Fruit fly (Drosophila melanogaster) whole organism, wandering third instar larva: Measurements from ENCODE around the gene CG12590.

ENCODE experiments used
- CG9705 ChIP-seq: fragments of 200-800 bp; sonication (Bioruptor generic); optimal IDR thresholded peaks from 2 replicates; lab custom pipeline; 2018; ENCODE audit warnings: missing biosample characterization, mild to moderate bottlenecking, missing genetic modification characterization
- Hnf4 ChIP-seq: fragments of 200-800 bp; sonication (Bioruptor generic); optimal IDR thresholded peaks from 2 replicates; lab custom pipeline; 2016; ENCODE audit warnings: missing biosample characterization, mild to moderate bottlenecking, missing genetic modification characterization
- Jra ChIP-seq: sonication (Bioruptor generic); optimal IDR thresholded peaks from 2 replicates; lab custom pipeline; 2016; ENCODE audit warnings: missing biosample characterization, missing genetic modification characterization
- dl ChIP-seq, 2 experiments: fragments of 175-275, 200-275 bp in 1 of 2; fragments of 200-275 bp in 1 of 2; sonication (Bioruptor generic); optimal IDR thresholded peaks; lab custom pipeline; 2018; ENCODE audit warnings: mild to moderate bottlenecking in 2 of 2, missing biosample characterization in 2 of 2, missing genetic modification characterization in 2 of 2, moderate library complexity in 2 of 2; ENCODE audit not compliant: partially characterized antibody in 2 of 2, insufficient read depth in 1 of 2
- h ChIP-seq: fragments of 200-800 bp; sonication (Bioruptor generic); optimal IDR thresholded peaks from 3 replicates; lab custom pipeline; 2016; ENCODE audit warnings: missing biosample characterization, mild to moderate bottlenecking, missing genetic modification characterization
- sv ChIP-seq: fragments of 200-800 bp; sonication (Bioruptor generic); optimal IDR thresholded peaks from 3 replicates; lab custom pipeline; 2016; ENCODE audit warnings: missing biosample characterization, missing genetic modification characterization
- usp ChIP-seq: fragments of >200 bp; optimal IDR thresholded peaks from 2 replicates; lab custom pipeline; 2017; ENCODE audit warnings: missing biosample characterization, missing genetic modification characterization

dm6 chr3R:5116425-5116824 is 43.0 kb upstream of the CG12590 start:
- TF ChIP-seq Jra (GFP tag; lab: Kevin White, UChicago): no peak
- TF ChIP-seq CG9705: no peak
- TF ChIP-seq usp (GFP tag; lab: Kevin White, UChicago): no peak
- TF ChIP-seq Hnf4 (GFP tag; lab: Kevin White, UChicago): no peak
- TF ChIP-seq dl (GFP tag; optimal IDR thresholded peaks at IDR 0.05; lab: Kevin White, UChicago; ENCODE audit: insufficient read depth in 1 of 2, partially characterized antibody in 2 of 2): no peak
- no peak for TF ChIP-seq sv
- no peak for TF ChIP-seq h (GFP tag; lab: Kevin White, UChicago)
